Worm (Caenorhabditis elegans): ENCODE measurements around the gene srbc-19.

DNA sequence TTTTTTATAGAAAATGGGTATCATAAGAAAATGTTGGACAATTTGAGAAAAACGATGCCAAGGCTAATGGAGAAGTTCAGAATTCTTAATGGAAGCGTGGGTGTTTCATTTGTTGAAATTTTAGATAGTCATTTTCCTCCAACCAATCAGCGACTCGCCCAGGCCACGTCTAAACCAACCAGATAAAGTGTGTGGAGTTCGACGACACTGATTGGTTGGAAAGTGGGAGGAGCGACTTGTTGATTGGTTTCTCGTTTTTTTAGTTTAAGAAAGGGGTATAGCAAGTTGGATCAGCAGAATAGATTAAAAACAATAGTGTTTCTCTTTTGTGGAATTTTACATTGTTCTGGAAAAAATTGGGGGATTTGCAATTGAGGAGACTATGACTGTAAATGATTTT, 40.9 kb upstream of the srbc-19 start:
- TF ChIP-seq scrt-1 (GFP tag; IDR thresholded peaks at IDR 0.05), result no peak
- no peak for TF ChIP-seq hmg-4 (GFP tag; optimal IDR thresholded peaks at IDR 0.05)
- TF ChIP-seq ama-1 (optimal IDR thresholded peaks at IDR 0.05), result no peak
- no peak for TF ChIP-seq aly-1 (tag; optimal IDR thresholded peaks at IDR 0.05)

Data from whole organism, early embryonic.